Worm (Caenorhabditis elegans) whole organism, L2 larva: ENCODE measurements around the gene K10H10.9.
A peak's percentile ranks its signal among the peaks of the same experiment; 100 is the strongest.

Experiments
- C34F6.9 ChIP-seq: fragments of 150-350 bp; optimal IDR thresholded peaks from 2 replicates; lab custom pipeline; 2014; ENCODE audit warnings: missing biosample characterization, missing genetic modification characterization
- F13H6.1 ChIP-seq: sonication (generic microtip); optimal IDR thresholded peaks from 2 replicates; lab custom pipeline; 2016; ENCODE audit warnings: missing genetic modification characterization, missing compliant biosample characterization
- Y55F3AM.14 ChIP-seq: fragments of 200-800 bp; sonication (Bioruptor generic); optimal IDR thresholded peaks from 2 replicates; lab custom pipeline; 2018; ENCODE audit warnings: mild to moderate bottlenecking, missing genetic modification characterization, missing compliant biosample characterization
- alr-1 ChIP-seq: fragments of 150-350 bp; optimal IDR thresholded peaks from 2 replicates; lab custom pipeline; 2014; ENCODE audit warnings: missing biosample characterization, missing genetic modification characterization
- aly-2 ChIP-seq: fragments of 150-350 bp; optimal IDR thresholded peaks from 2 replicates; lab custom pipeline; 2014; ENCODE audit warnings: missing biosample characterization, missing genetic modification characterization
- ama-1 ChIP-seq: fragments of 150-350 bp; optimal IDR thresholded peaks from 2 replicates; lab custom pipeline; 2018; ENCODE audit warnings: inconsistent platforms
- blmp-1 ChIP-seq: sonication (generic microtip); optimal IDR thresholded peaks from 2 replicates; lab custom pipeline; 2017; ENCODE audit warnings: missing genetic modification characterization, mild to moderate bottlenecking, missing compliant biosample characterization, antibody characterized with exemption, moderate library complexity; ENCODE audit not compliant: insufficient read depth
- ceh-16 ChIP-seq: fragments of 150-350 bp; optimal IDR thresholded peaks from 2 replicates; lab custom pipeline; 2014; ENCODE audit warnings: missing biosample characterization, missing genetic modification characterization
- ceh-82 ChIP-seq: fragments of 150-350 bp; optimal IDR thresholded peaks from 2 replicates; lab custom pipeline; 2014; ENCODE audit warnings: missing biosample characterization, missing genetic modification characterization
- crh-2 ChIP-seq: sonication (generic microtip); optimal IDR thresholded peaks from 2 replicates; lab custom pipeline; 2017; ENCODE audit warnings: missing biosample characterization, missing genetic modification characterization
- dmd-4 ChIP-seq: sonication (generic microtip); optimal IDR thresholded peaks from 2 replicates; lab custom pipeline; 2017; ENCODE audit warnings: missing biosample characterization, missing genetic modification characterization
- egl-27 ChIP-seq: sonication (generic microtip); optimal IDR thresholded peaks from 3 replicates; lab custom pipeline; 2017; ENCODE audit warnings: missing biosample characterization, missing genetic modification reagents, missing genetic modification characterization
- elt-3 ChIP-seq: sonication (generic microtip); optimal IDR thresholded peaks from 2 replicates; lab custom pipeline; 2017; ENCODE audit warnings: missing biosample characterization, missing genetic modification characterization
- fos-1 ChIP-seq: fragments of 150-350 bp; optimal IDR thresholded peaks from 2 replicates; lab custom pipeline; 2014; ENCODE audit warnings: missing biosample characterization, missing genetic modification characterization
- gmeb-1 ChIP-seq: fragments of 150-350 bp; optimal IDR thresholded peaks from 2 replicates; lab custom pipeline; 2014; ENCODE audit warnings: missing biosample characterization, missing genetic modification characterization
- lin-11 ChIP-seq: fragments of 150-350 bp; sonication (generic microtip); optimal IDR thresholded peaks from 2 replicates; lab custom pipeline; 2014; ENCODE audit warnings: missing biosample characterization, missing genetic modification characterization, inconsistent platforms, mixed read lengths
- lin-13 ChIP-seq: fragments of 150-350 bp; optimal IDR thresholded peaks from 2 replicates; lab custom pipeline; 2014; ENCODE audit warnings: missing biosample characterization, missing genetic modification reagents, missing genetic modification characterization
- lin-39 ChIP-seq: fragments of 150-350 bp; optimal IDR thresholded peaks from 2 replicates; lab custom pipeline; 2014; ENCODE audit warnings: missing biosample characterization, missing genetic modification reagents, missing genetic modification characterization
- lsy-2 ChIP-seq, 2 experiments: fragments of 150-350 bp in 1 of 2; sonication (generic microtip) in 1 of 2; optimal IDR thresholded peaks; 2 replicates each; lab custom pipeline; 2014 to 2017; ENCODE audit warnings: missing biosample characterization in 2 of 2, missing genetic modification characterization in 2 of 2
- mab-5 ChIP-seq: fragments of 150-350 bp; optimal IDR thresholded peaks from 2 replicates; lab custom pipeline; 2014; ENCODE audit warnings: missing biosample characterization, missing genetic modification characterization
- mbf-1 ChIP-seq: sonication (generic microtip); optimal IDR thresholded peaks from 2 replicates; lab custom pipeline; 2017; ENCODE audit warnings: missing biosample characterization, missing genetic modification characterization
- mdl-1 ChIP-seq, 2 experiments: fragments of 150-350 bp in 1 of 2; sonication (generic microtip) in 1 of 2; optimal IDR thresholded peaks; 2 replicates each; lab custom pipeline; 2017; ENCODE audit warnings: missing biosample characterization in 2 of 2, missing genetic modification characterization in 2 of 2
- nhr-10 ChIP-seq: sonication (generic microtip); optimal IDR thresholded peaks from 2 replicates; lab custom pipeline; 2017; ENCODE audit warnings: missing biosample characterization, missing genetic modification characterization
- nhr-129 ChIP-seq: fragments of 150-350 bp; optimal IDR thresholded peaks from 2 replicates; lab custom pipeline; 2014; ENCODE audit warnings: missing biosample characterization, missing genetic modification characterization
- nhr-21 ChIP-seq: fragments of 150-350 bp; optimal IDR thresholded peaks from 2 replicates; lab custom pipeline; 2014; ENCODE audit warnings: missing biosample characterization, missing genetic modification characterization
- nhr-23 ChIP-seq: fragments of 150-350 bp; optimal IDR thresholded peaks from 2 replicates; lab custom pipeline; 2014; ENCODE audit warnings: missing biosample characterization, missing genetic modification reagents, missing genetic modification characterization
- nhr-237 ChIP-seq: fragments of 150-350 bp; optimal IDR thresholded peaks from 2 replicates; lab custom pipeline; 2014; ENCODE audit warnings: missing biosample characterization, missing genetic modification characterization
- nhr-25 ChIP-seq: fragments of 150-350 bp; sonication (generic microtip); optimal IDR thresholded peaks from 3 replicates; lab custom pipeline; 2014; ENCODE audit warnings: missing biosample characterization, missing genetic modification characterization
- nhr-6 ChIP-seq: fragments of 150-350 bp; optimal IDR thresholded peaks from 2 replicates; lab custom pipeline; 2014; ENCODE audit warnings: missing biosample characterization, missing genetic modification characterization
- nhr-77 ChIP-seq: fragments of 150-350 bp; optimal IDR thresholded peaks from 2 replicates; lab custom pipeline; 2014; ENCODE audit warnings: missing biosample characterization, missing genetic modification characterization
- peb-1 ChIP-seq: fragments of 150-350 bp; optimal IDR thresholded peaks from 2 replicates; lab custom pipeline; 2014; ENCODE audit warnings: missing biosample characterization, missing genetic modification characterization
- skn-1 ChIP-seq: sonication (generic microtip); optimal IDR thresholded peaks from 2 replicates; lab custom pipeline; 2017; ENCODE audit warnings: missing biosample characterization, missing genetic modification characterization
- sma-3 ChIP-seq: sonication (generic microtip); optimal IDR thresholded peaks from 2 replicates; lab custom pipeline; 2016; ENCODE audit warnings: missing genetic modification reagents, missing genetic modification characterization, missing compliant biosample characterization
- sma-9 ChIP-seq, 2 experiments: fragments of 150-350 bp in 1 of 2; sonication (generic microtip) in 1 of 2; optimal IDR thresholded peaks; 2 replicates each; lab custom pipeline; 2014 to 2016; ENCODE audit warnings: missing genetic modification characterization in 2 of 2, mild to moderate bottlenecking in 1 of 2, missing biosample characterization in 1 of 2, missing compliant biosample characterization in 1 of 2, missing genetic modification reagents in 1 of 2, moderate library complexity in 1 of 2
- snpc-4 ChIP-seq: fragments of 150-350 bp; optimal IDR thresholded peaks from 2 replicates; lab custom pipeline; 2014; ENCODE audit warnings: missing biosample characterization, missing genetic modification characterization
- unc-55 ChIP-seq: fragments of 150-350 bp; sonication (generic microtip); optimal IDR thresholded peaks from 3 replicates; lab custom pipeline; 2014; ENCODE audit warnings: missing biosample characterization, missing genetic modification reagents, missing genetic modification characterization
- zag-1 ChIP-seq: fragments of 150-350 bp; optimal IDR thresholded peaks from 2 replicates; lab custom pipeline; 2014; ENCODE audit warnings: missing biosample characterization, missing genetic modification characterization
- ztf-11 ChIP-seq: sonication (generic microtip); optimal IDR thresholded peaks from 2 replicates; lab custom pipeline; 2017; ENCODE audit warnings: missing biosample characterization, missing genetic modification characterization
- ztf-4 ChIP-seq: fragments of 150-350 bp; optimal IDR thresholded peaks from 2 replicates; lab custom pipeline; 2014; ENCODE audit warnings: missing biosample characterization, missing genetic modification characterization

The K10H10.9 gene

ce11 chrII:14501447-14501846 lies 13.5 kb downstream of the K10H10.9 start, which contains the start of gene K10H10.5:
TSS of gene K10H10.5 (plus strand) at chrII:14501747.
- TF ChIP-seq dmd-4 (tag; lab: Kevin White, UChicago) (no peak), elt-3 (tag; lab: Kevin White, UChicago) (no peak), snpc-4 (tag; lab: Kevin White, UChicago) (no peak), unc-55 (no peak), skn-1 (no peak), zag-1 (tag; lab: Kevin White, UChicago) (no peak), ztf-4 (tag; lab: Kevin White, UChicago) (no peak), nhr-6 (tag; lab: Kevin White, UChicago) (no peak)

- no peak for TF ChIP-seq C34F6.9 (tag; lab: Kevin White, UChicago)
- no peak for TF ChIP-seq ztf-4 (tag; lab: Kevin White, UChicago)
- TF ChIP-seq nhr-21 (tag; lab: Kevin White, UChicago): no peak
- no peak for TF ChIP-seq ceh-16 (tag; lab: Kevin White, UChicago)
- TF ChIP-seq zag-1 (tag; lab: Kevin White, UChicago): no peak
- TF ChIP-seq unc-55: no peak
Observed at ce11 chrII:14500122-14500521, 14.8 kb downstream of the K10H10.9 start, which contains the start of gene K10H10.4. TSS of gene K10H10.4 (plus strand) at chrII:14500422.

ce11 chrII:14497848-14498247 lies 17.1 kb downstream of the K10H10.9 start, which contains the start of gene dhs-8:
TSS of gene dhs-8 (plus strand) at chrII:14498026.
- TF ChIP-seq alr-1 (tag; lab: Kevin White, UChicago): no peak
- TF ChIP-seq ama-1 (lab: Kevin White, UChicago): no peak
- TF ChIP-seq sma-9 (GFP tag; optimal IDR thresholded peaks at IDR 0.05; lab: Kevin White, UChicago): peak; percentile 57
- TF ChIP-seq sma-9 (tag; optimal IDR thresholded peaks at IDR 0.05; lab: Kevin White, UChicago): no peak
- TF ChIP-seq nhr-129 (tag; lab: Kevin White, UChicago): peak; percentile 29
- TF ChIP-seq mdl-1 (tag; optimal IDR thresholded peaks at IDR 0.05; lab: Kevin White, UChicago): no peak

- peak; percentile 72 for TF ChIP-seq ceh-16 (tag; lab: Kevin White, UChicago)
- TF ChIP-seq lin-11 (tag; lab: Kevin White, UChicago): peak; percentile 46
- no peak for TF ChIP-seq nhr-10 (tag; lab: Kevin White, UChicago)
- TF ChIP-seq fos-1 (tag; lab: Kevin White, UChicago): peak; percentile 74
- peak; percentile 14 for TF ChIP-seq skn-1
- TF ChIP-seq nhr-23: peak; percentile 53
- TF ChIP-seq ztf-11 (tag; lab: Kevin White, UChicago): no peak
- peak in 1 of 2 experiments; percentile 60 for TF ChIP-seq mdl-1 (tag; optimal IDR thresholded peaks at IDR 0.05; lab: Kevin White, UChicago)
- TF ChIP-seq Y55F3AM.14: peak; percentile 62
- TF ChIP-seq lin-39 (tag; lab: Kevin White, UChicago): no peak
- peak; percentile 54 for TF ChIP-seq egl-27 (tag; lab: Kevin White, UChicago)
- TF ChIP-seq nhr-25 (tag; lab: Kevin White, UChicago): peak; percentile 64
- no peak for TF ChIP-seq aly-2
- TF ChIP-seq C34F6.9 (tag; lab: Kevin White, UChicago): peak; percentile 61
- TF ChIP-seq mab-5 (tag; lab: Kevin White, UChicago): no peak
- TF ChIP-seq nhr-77 (tag; lab: Kevin White, UChicago): peak; percentile 84
- no peak for TF ChIP-seq ceh-82 (tag; lab: Kevin White, UChicago)
- peak; percentile 66 for TF ChIP-seq unc-55
- TF ChIP-seq dmd-4 (tag; lab: Kevin White, UChicago): no peak
- peak; percentile 81 for TF ChIP-seq snpc-4 (tag; lab: Kevin White, UChicago)
- no peak for TF ChIP-seq nhr-237
- peak; percentile 65 for TF ChIP-seq ztf-4 (tag; lab: Kevin White, UChicago)
- peak; percentile 86 for TF ChIP-seq nhr-129 (tag; lab: Kevin White, UChicago)
- no peak for TF ChIP-seq peb-1 (tag; lab: Kevin White, UChicago)
- peak; percentile 78 for TF ChIP-seq sma-9 (GFP tag; optimal IDR thresholded peaks at IDR 0.05; lab: Kevin White, UChicago)
- no peak for TF ChIP-seq sma-9 (tag; optimal IDR thresholded peaks at IDR 0.05; lab: Kevin White, UChicago)
- TF ChIP-seq gmeb-1 (tag; lab: Kevin White, UChicago): peak; percentile 72
- TF ChIP-seq nhr-21 (tag; lab: Kevin White, UChicago): peak; percentile 93
- TF ChIP-seq lsy-2 (tag; optimal IDR thresholded peaks at IDR 0.05; lab: Kevin White, UChicago): peak; percentile 62 to 72
- TF ChIP-seq F13H6.1 (tag; lab: Kevin White, UChicago): peak; percentile 70
- peak; percentile 54 for TF ChIP-seq blmp-1 (tag; lab: Kevin White, UChicago)
- peak; percentile 76 for TF ChIP-seq lin-13 (GFP tag; lab: Kevin White, UChicago)
- peak; percentile 88 for TF ChIP-seq crh-2
- peak; percentile 91 for TF ChIP-seq sma-3 (GFP tag; lab: Kevin White, UChicago)
- peak; percentile 21 for TF ChIP-seq mbf-1 (tag; lab: Kevin White, UChicago)
Observed at ce11 chrII:14496809-14497208, 18.1 kb downstream of the K10H10.9 start.
